Fruit fly (Drosophila melanogaster) whole organism, embryonic: ENCODE data around the gene Plod.

Experiments
- Aef1 ChIP-seq: fragments of 200-800 bp; sonication (Bioruptor generic); IDR thresholded peaks from 3 replicates; pipeline ENCODE4 v1.3.6; 2022; ENCODE audit warnings: missing biosample characterization, missing genetic modification characterization
- Awh ChIP-seq: fragments of 200-800 bp; sonication (Bioruptor generic); IDR thresholded peaks from 2 replicates; pipeline ENCODE4, ENCODE4 v1.3.6; 2022; ENCODE audit warnings: missing biosample characterization, missing genetic modification characterization
- CG12236 ChIP-seq: fragments of 200-800 bp; sonication (Bioruptor generic); optimal IDR thresholded peaks from 2 replicates; lab custom pipeline; 2016; ENCODE audit warnings: missing biosample characterization, missing genetic modification characterization
- CG12391 ChIP-seq: fragments of 200-800 bp; sonication (Bioruptor generic); optimal IDR thresholded peaks from 3 replicates; lab custom pipeline; 2018; ENCODE audit warnings: missing biosample characterization, mild to moderate bottlenecking, missing genetic modification characterization, moderate library complexity
- CG15479 ChIP-seq: fragments of 200-800 bp; sonication (Bioruptor generic); optimal IDR thresholded peaks from 3 replicates; lab custom pipeline; 2019; ENCODE audit warnings: missing biosample characterization, mild to moderate bottlenecking, missing genetic modification characterization, moderate library complexity
- CG15696 ChIP-seq: fragments of 200-800 bp; sonication (Bioruptor generic); optimal IDR thresholded peaks from 2 replicates; lab custom pipeline; 2019; ENCODE audit warnings: missing biosample characterization, mild to moderate bottlenecking, missing genetic modification characterization, moderate library complexity
- CG17829 ChIP-seq: fragments of 200-800 bp; optimal IDR thresholded peaks from 2 replicates; lab custom pipeline; 2019; ENCODE audit warnings: missing biosample characterization, mild to moderate bottlenecking, missing genetic modification characterization, moderate library complexity
- CG18619 ChIP-seq: fragments of 200-800 bp; sonication (Bioruptor generic); optimal IDR thresholded peaks from 3 replicates; lab custom pipeline; 2017; ENCODE audit warnings: missing biosample characterization, mild to moderate bottlenecking, missing genetic modification characterization
- CG2129 ChIP-seq: fragments of 200-800 bp; sonication (Bioruptor generic); IDR thresholded peaks from 2 replicates; pipeline ENCODE4 v1.3.6; 2022; ENCODE audit warnings: missing biosample characterization, missing genetic modification characterization; ENCODE audit not compliant: partially characterized antibody
- CG2199 ChIP-seq: fragments of 200-800 bp; sonication (Bioruptor generic); IDR thresholded peaks from 3 replicates; pipeline ENCODE4 v1.3.6; 2022; ENCODE audit warnings: missing biosample characterization, missing genetic modification characterization
- CG2678 ChIP-seq: fragments of 200-800 bp; sonication (Bioruptor generic); optimal IDR thresholded peaks from 3 replicates; lab custom pipeline; 2019; ENCODE audit warnings: missing biosample characterization, mild to moderate bottlenecking, missing genetic modification characterization, moderate library complexity
- CG33213 ChIP-seq: fragments of 200-800 bp; sonication (Bioruptor generic); optimal IDR thresholded peaks from 3 replicates; lab custom pipeline; 2016; ENCODE audit warnings: missing biosample characterization, missing genetic modification characterization
- CG6683 ChIP-seq: fragments of 200-800 bp; sonication (Bioruptor generic); optimal IDR thresholded peaks from 2 replicates; lab custom pipeline; 2017; ENCODE audit warnings: missing biosample characterization, mild to moderate bottlenecking, missing genetic modification characterization, missing genetic modification reagents
- CG6854 ChIP-seq: fragments of 200-800 bp; sonication (Bioruptor generic); optimal IDR thresholded peaks from 3 replicates; lab custom pipeline; 2017; ENCODE audit warnings: missing biosample characterization, mild to moderate bottlenecking, missing genetic modification characterization
- CG7786 ChIP-seq: fragments of 200-800 bp; sonication (Bioruptor generic); optimal IDR thresholded peaks from 2 replicates; lab custom pipeline; 2016; ENCODE audit warnings: missing biosample characterization, missing genetic modification characterization
- CG8281 ChIP-seq: fragments of 200-800 bp; sonication (Bioruptor generic); optimal IDR thresholded peaks from 2 replicates; lab custom pipeline; 2018; ENCODE audit warnings: missing biosample characterization, mild to moderate bottlenecking, missing genetic modification characterization, moderate library complexity
- CG8388 ChIP-seq: fragments of 200-800 bp; sonication (Bioruptor generic); optimal IDR thresholded peaks from 2 replicates; lab custom pipeline; 2019; ENCODE audit warnings: missing biosample characterization, mild to moderate bottlenecking, missing genetic modification characterization, moderate library complexity
- CG8765 ChIP-seq: fragments of 200-800 bp; sonication (Bioruptor generic); IDR thresholded peaks from 2 replicates; pipeline ENCODE4 v1.3.6; 2022; ENCODE audit warnings: missing biosample characterization, missing genetic modification characterization
- CG8944 ChIP-seq: fragments of 200-800 bp; sonication (Bioruptor generic); optimal IDR thresholded peaks from 3 replicates; lab custom pipeline; 2016; ENCODE audit warnings: missing biosample characterization, missing genetic modification characterization
- CG9727 ChIP-seq: fragments of 200-800 bp; sonication (Bioruptor generic); optimal IDR thresholded peaks from 3 replicates; lab custom pipeline; 2017; ENCODE audit warnings: missing biosample characterization, mild to moderate bottlenecking, missing genetic modification characterization
- Fer1 ChIP-seq: fragments of 200-800 bp; sonication (Bioruptor generic); optimal IDR thresholded peaks from 2 replicates; lab custom pipeline; 2017; ENCODE audit warnings: missing biosample characterization, mild to moderate bottlenecking, missing genetic modification characterization
- HLH3B ChIP-seq: fragments of 200-800 bp; sonication (Bioruptor generic); IDR thresholded peaks from 2 replicates; pipeline ENCODE4 v1.3.6; 2022; ENCODE audit warnings: missing biosample characterization, missing genetic modification characterization
- Hmr ChIP-seq: fragments of 200-800 bp; sonication (Bioruptor generic); optimal IDR thresholded peaks from 3 replicates; lab custom pipeline; 2017; ENCODE audit warnings: mild to moderate bottlenecking, missing biosample characterization, missing genetic modification reagents, missing genetic modification characterization
- Mes4 ChIP-seq: fragments of 200-800 bp; sonication (Bioruptor generic); optimal IDR thresholded peaks from 2 replicates; lab custom pipeline; 2016; ENCODE audit warnings: missing biosample characterization, missing genetic modification characterization
- Poxn ChIP-seq: fragments of 200-800 bp; sonication (Bioruptor generic); IDR thresholded peaks from 2 replicates; pipeline ENCODE4 v1.3.6; 2022; ENCODE audit warnings: missing biosample characterization, missing genetic modification characterization
- Trl ChIP-seq, 3 experiments: fragments of >200 bp in 2 of 3; fragments of 200-800 bp in 1 of 3; sonication (Bioruptor generic) in 1 of 3; optimal IDR thresholded peaks; 2 replicates in 1 of 3; 3 replicates in 2 of 3; lab custom pipeline; 2016 to 2017; ENCODE audit warnings: missing biosample characterization in 1 of 3, missing genetic modification characterization in 1 of 3
- bbx ChIP-seq: fragments of 200-800 bp; sonication (Bioruptor generic); IDR thresholded peaks from 2 replicates; pipeline ENCODE4 v1.3.6; 2022; ENCODE audit warnings: missing biosample characterization, missing genetic modification characterization; ENCODE audit not compliant: partially characterized antibody
- cad ChIP-seq: fragments of >200 bp; optimal IDR thresholded peaks from 2 replicates; lab custom pipeline; 2017; ENCODE audit warnings: missing biosample characterization, missing genetic modification characterization
- ci ChIP-seq: fragments of 200-800 bp; sonication (Bioruptor generic); IDR thresholded peaks from 3 replicates; pipeline ENCODE4 v1.3.6; 2022; ENCODE audit warnings: missing biosample characterization, missing genetic modification characterization
- ftz-f1 ChIP-seq: fragments of 200-800 bp; sonication (Bioruptor generic); optimal IDR thresholded peaks from 2 replicates; lab custom pipeline; 2016; ENCODE audit warnings: missing biosample characterization, missing genetic modification characterization
- gce ChIP-seq: fragments of 200-800 bp; sonication (Bioruptor generic); IDR thresholded peaks from 3 replicates; pipeline ENCODE4 v1.3.6; 2022; ENCODE audit warnings: missing biosample characterization, missing genetic modification characterization
- gro ChIP-seq: fragments of 200-800 bp; sonication (Bioruptor generic); optimal IDR thresholded peaks from 2 replicates; lab custom pipeline; 2016; ENCODE audit warnings: missing biosample characterization, missing genetic modification characterization
- gt ChIP-seq: fragments of 200-800 bp; sonication (Bioruptor generic); IDR thresholded peaks from 2 replicates; pipeline ENCODE4 v1.3.6; 2022; ENCODE audit warnings: missing biosample characterization, missing genetic modification characterization
- hbn ChIP-seq: fragments of 200-800 bp; sonication (Bioruptor generic); IDR thresholded peaks from 2 replicates; pipeline ENCODE4 v1.3.6; 2022; ENCODE audit warnings: missing biosample characterization, missing genetic modification characterization; ENCODE audit not compliant: partially characterized antibody
- hth ChIP-seq: fragments of >200 bp; optimal IDR thresholded peaks from 2 replicates; lab custom pipeline; 2017; ENCODE audit warnings: inconsistent platforms
- mirr ChIP-seq: fragments of 200-800 bp; sonication (Bioruptor generic); optimal IDR thresholded peaks from 3 replicates; lab custom pipeline; 2018; ENCODE audit warnings: missing biosample characterization, mild to moderate bottlenecking, missing genetic modification characterization
- sens-2 ChIP-seq: fragments of 200-800 bp; sonication (Bioruptor generic); IDR thresholded peaks from 2 replicates; pipeline ENCODE4 v1.3.6; 2022; ENCODE audit warnings: missing biosample characterization, missing genetic modification characterization
- ssp ChIP-seq: fragments of 200-800 bp; sonication (Bioruptor generic); IDR thresholded peaks from 2 replicates; pipeline ENCODE4 v1.3.6; 2022; ENCODE audit warnings: missing biosample characterization, missing genetic modification characterization
- tll ChIP-seq, 2 experiments: fragments of 200-800 bp in 1 of 2; fragments of >200 bp in 1 of 2; sonication (Bioruptor generic) in 1 of 2; optimal IDR thresholded peaks; 2 replicates each; lab custom pipeline; 2017 to 2019; ENCODE audit warnings: missing biosample characterization in 2 of 2, missing genetic modification characterization in 2 of 2, mild to moderate bottlenecking in 1 of 2, moderate library complexity in 1 of 2
- twi ChIP-seq: fragments of 200-800 bp; optimal IDR thresholded peaks from 2 replicates; lab custom pipeline; 2019; ENCODE audit warnings: missing biosample characterization, mild to moderate bottlenecking, missing genetic modification characterization, moderate library complexity
- unc-4 ChIP-seq: fragments of 200-800 bp; sonication (Bioruptor generic); IDR thresholded peaks from 2 replicates; pipeline ENCODE4 v1.3.6; 2022; ENCODE audit warnings: missing biosample characterization, missing genetic modification characterization; ENCODE audit not compliant: partially characterized antibody
- vfl ChIP-seq: fragments of 200-800 bp; sonication (Bioruptor generic); optimal IDR thresholded peaks from 2 replicates; lab custom pipeline; 2016; ENCODE audit warnings: missing biosample characterization, missing genetic modification characterization
- yki ChIP-seq: fragments of >200 bp; optimal IDR thresholded peaks from 3 replicates; lab custom pipeline; 2018
- z ChIP-seq: fragments of 200-800 bp; sonication (Bioruptor generic); IDR thresholded peaks from 3 replicates; pipeline ENCODE4 v1.3.6; 2022; ENCODE audit warnings: missing biosample characterization, missing genetic modification characterization
- zen ChIP-seq: fragments of 200-800 bp; sonication (Bioruptor generic); optimal IDR thresholded peaks from 3 replicates; lab custom pipeline; 2018; ENCODE audit warnings: missing biosample characterization, mild to moderate bottlenecking, missing genetic modification characterization, moderate library complexity

The Plod gene

DNA sequence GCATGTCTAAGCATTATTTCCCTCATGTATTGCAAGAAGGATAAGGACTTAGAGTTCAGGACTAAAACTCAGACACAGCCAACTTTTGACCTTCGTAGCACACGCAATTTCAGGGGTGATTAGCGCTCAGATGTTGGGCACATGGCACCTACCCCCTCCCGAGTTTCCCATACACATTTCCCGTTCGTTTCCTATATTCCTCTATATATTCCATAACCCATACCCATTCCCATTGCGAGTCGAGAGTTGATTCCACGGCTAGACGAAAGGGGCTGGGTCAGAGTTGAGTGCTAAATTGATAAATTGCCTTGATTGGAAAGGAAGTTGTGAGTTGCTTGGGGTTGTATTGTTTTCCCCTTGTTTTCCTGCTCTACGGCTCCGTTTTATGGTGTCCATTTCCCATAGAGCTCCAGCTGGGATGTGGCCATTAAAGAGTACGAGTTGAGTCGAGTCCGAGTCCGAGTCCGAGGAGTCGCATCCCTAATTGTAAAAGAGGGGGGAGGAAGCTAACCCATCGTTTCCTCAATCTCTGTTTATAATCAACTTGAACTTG lies 38.3 kb upstream of the Plod start (continued):
- TF ChIP-seq ftz-f1 (no peak), CG18619 (GFP tag; lab: Kevin White, UChicago) (no peak), CG6854 (GFP tag; lab: Kevin White, UChicago) (no peak), CG15696 (no peak), Mes4 (GFP tag; lab: Kevin White, UChicago) (no peak), CG7786 (GFP tag; lab: Kevin White, UChicago) (no peak), sens-2 (GFP tag; lab: Robert Waterston, UW) (no peak), CG8388 (GFP tag; lab: Kevin White, UChicago) (peak; percentile 5)
- TF ChIP-seq, all 482 proteins: peak for 17

DNA sequence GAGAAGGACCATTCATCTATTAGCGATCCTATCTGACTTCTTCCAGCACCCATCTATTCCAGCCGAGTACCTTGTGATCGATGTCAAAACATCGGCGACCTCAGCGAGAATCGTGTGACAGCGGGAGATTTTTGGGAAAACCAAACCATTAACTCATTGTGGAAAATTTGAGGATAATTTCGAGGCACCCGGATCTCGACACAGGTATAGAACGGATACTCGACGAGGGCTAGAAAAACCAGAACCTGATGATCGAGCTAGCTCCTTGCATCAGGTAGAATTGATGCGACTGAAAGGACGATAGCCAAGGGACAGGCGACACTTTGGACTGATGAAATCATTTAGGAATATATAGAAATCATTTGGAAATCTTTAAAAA lies 37.5 kb upstream of the Plod start:
- TF ChIP-seq vfl (GFP tag; lab: Kevin White, UChicago), result peak; percentile 3
- no peak for TF ChIP-seq bbx
- TF ChIP-seq tll (GFP tag; optimal IDR thresholded peaks at IDR 0.05; lab: Kevin White, UChicago), result peak in 1 of 2 experiments; percentile 86
- peak; percentile 30 for TF ChIP-seq twi (tag; lab: Kevin White, UChicago)
- no peak for TF ChIP-seq CG12391 (tag; lab: Kevin White, UChicago)
- 0 out of 3 replicates have a peak, but pooled peaks have one; percentile 37 for TF ChIP-seq CG2199 (GFP tag; lab: Robert Waterston, UW)
- no peak for TF ChIP-seq CG8944
- peak; percentile 12 for TF ChIP-seq hth (lab: Kevin White, UChicago)
- peak; percentile 93 for TF ChIP-seq zen (tag; lab: Kevin White, UChicago)
- peak; percentile 37 for TF ChIP-seq cad (GFP tag; lab: Kevin White, UChicago)
- TF ChIP-seq Aef1, result no peak
- peak; percentile 53 for TF ChIP-seq CG15479

- no peak for TF ChIP-seq gro (GFP tag; lab: Kevin White, UChicago)
- no peak for TF ChIP-seq gt (GFP tag; lab: Robert Waterston, UW)
- peak; percentile 21 for TF ChIP-seq CG2678
- TF ChIP-seq unc-4 (GFP tag; lab: Robert Waterston, UW), result no peak
- TF ChIP-seq CG15479, result peak; percentile 85
- TF ChIP-seq ssp (GFP tag; lab: Robert Waterston, UW), result no peak
- no peak for TF ChIP-seq Poxn (GFP tag; lab: Robert Waterston, UW)
- no peak for TF ChIP-seq hbn (GFP tag; lab: Robert Waterston, UW)
- no peak for TF ChIP-seq CG6683
- TF ChIP-seq Awh (GFP tag; lab: Robert Waterston, UW), result 0 out of 2 replicates have a peak, but pooled peaks have one; percentile 35
- TF ChIP-seq z, result no peak
- no peak for TF ChIP-seq CG17829 (tag; lab: Kevin White, UChicago)
- TF ChIP-seq CG12236 (GFP tag; lab: Kevin White, UChicago), result no peak
- no peak for TF ChIP-seq CG33213 (GFP tag; lab: Kevin White, UChicago)
- TF ChIP-seq Trl (optimal IDR thresholded peaks at IDR 0.05; lab: Kevin White, UChicago), result peak; percentile 68 to 78
- TF ChIP-seq Trl (GFP tag; optimal IDR thresholded peaks at IDR 0.05; lab: Kevin White, UChicago), result no peak
- TF ChIP-seq CG8281, result no peak
- TF ChIP-seq gce (GFP tag; lab: Robert Waterston, UW), result 0 out of 3 replicates have a peak, but pooled peaks have one; percentile 14
- 0 out of 2 replicates have a peak, but pooled peaks have one; percentile 12 for TF ChIP-seq sens-2 (GFP tag; lab: Robert Waterston, UW)
- TF ChIP-seq CG2129 (GFP tag; lab: Robert Waterston, UW), result no peak
- TF ChIP-seq CG8765, result no peak
- no peak for TF ChIP-seq Hmr
- no peak for TF ChIP-seq zen (tag; lab: Kevin White, UChicago)
- TF ChIP-seq CG9727 (GFP tag; lab: Kevin White, UChicago), result no peak
- peak; percentile 85 for TF ChIP-seq mirr (GFP tag; lab: Kevin White, UChicago)
- TF ChIP-seq HLH3B (GFP tag; lab: Robert Waterston, UW), result no peak; the same call in 1 of the 2 replicates
- TF ChIP-seq ci, result peak; percentile 55; the same call in 2 of the 3 replicates
- peak; percentile 22 for TF ChIP-seq yki (lab: Kevin White, UChicago)
- TF ChIP-seq Fer1, result peak; percentile 18
Observed at dm6 chr3L:11242410-11243291, 36.8 kb upstream of the Plod start.
